Worm (Caenorhabditis elegans) whole organism, mixed stage, embryonic: ENCODE measurements around the gene pro-1.

ENCODE experiments used
- M03D4.4 ChIP-seq: sonication (generic microtip); optimal IDR thresholded peaks from 2 replicates; lab custom pipeline; 2017; ENCODE audit warnings: mild to moderate bottlenecking, missing genetic modification characterization, missing compliant biosample characterization
- blmp-1 ChIP-seq: fragments of 150-350 bp; optimal IDR thresholded peaks from 2 replicates; lab custom pipeline; 2014; ENCODE audit warnings: missing biosample characterization, missing genetic modification characterization
- ceh-43 ChIP-seq: fragments of 200-800 bp; sonication (Bioruptor generic); optimal IDR thresholded peaks from 2 replicates; lab custom pipeline; 2018; ENCODE audit warnings: mild to moderate bottlenecking, missing genetic modification characterization, moderate library complexity, missing compliant biosample characterization
- ceh-83 ChIP-seq: fragments of 200-800 bp; sonication (Bioruptor generic); optimal IDR thresholded peaks from 2 replicates; lab custom pipeline; 2018; ENCODE audit warnings: mild to moderate bottlenecking, missing genetic modification characterization, missing compliant biosample characterization
- ces-1 ChIP-seq: fragments of 150-350 bp; optimal IDR thresholded peaks from 2 replicates; lab custom pipeline; 2014; ENCODE audit warnings: missing biosample characterization, missing genetic modification reagents, missing genetic modification characterization
- cnd-1 ChIP-seq: fragments of 200-800 bp; sonication (Bioruptor generic); optimal IDR thresholded peaks from 2 replicates; lab custom pipeline; 2018; ENCODE audit warnings: mild to moderate bottlenecking, missing genetic modification characterization, missing compliant biosample characterization
- drap-1 ChIP-seq: fragments of 200-800 bp; sonication (Bioruptor generic); optimal IDR thresholded peaks from 3 replicates; lab custom pipeline; 2018; ENCODE audit warnings: mild to moderate bottlenecking, missing genetic modification characterization, missing compliant biosample characterization
- elt-1 ChIP-seq: sonication (generic microtip); optimal IDR thresholded peaks from 2 replicates; lab custom pipeline; 2017; ENCODE audit warnings: missing genetic modification characterization, mild to moderate bottlenecking, missing compliant biosample characterization, antibody characterized with exemption, moderate library complexity, borderline replicate concordance; ENCODE audit not compliant: insufficient read depth
- elt-3 ChIP-seq: fragments of 150-350 bp; optimal IDR thresholded peaks from 2 replicates; lab custom pipeline; 2014; ENCODE audit warnings: missing biosample characterization, missing genetic modification characterization
- flh-1 ChIP-seq: fragments of 200-800 bp; sonication (Bioruptor generic); optimal IDR thresholded peaks from 2 replicates; lab custom pipeline; 2018; ENCODE audit warnings: mild to moderate bottlenecking, missing genetic modification characterization, moderate library complexity, missing compliant biosample characterization
- ham-2 ChIP-seq: fragments of 200-800 bp; sonication (Bioruptor generic); optimal IDR thresholded peaks from 2 replicates; lab custom pipeline; 2018; ENCODE audit warnings: mild to moderate bottlenecking, missing genetic modification characterization, missing compliant biosample characterization
- hlh-1 ChIP-seq: fragments of 150-350 bp; optimal IDR thresholded peaks from 2 replicates; lab custom pipeline; 2014; ENCODE audit warnings: missing biosample characterization, missing genetic modification reagents, missing genetic modification characterization
- lin-32 ChIP-seq: fragments of 200-800 bp; sonication (Bioruptor generic); optimal IDR thresholded peaks from 2 replicates; lab custom pipeline; 2018; ENCODE audit warnings: mild to moderate bottlenecking, missing genetic modification characterization, missing compliant biosample characterization
- lsy-2 ChIP-seq: fragments of 150-350 bp; optimal IDR thresholded peaks from 2 replicates; lab custom pipeline; 2014; ENCODE audit warnings: missing biosample characterization, missing genetic modification characterization
- mab-5 ChIP-seq: fragments of 150-350 bp; optimal IDR thresholded peaks from 2 replicates; lab custom pipeline; 2014; ENCODE audit warnings: missing biosample characterization, missing genetic modification characterization
- mep-1 ChIP-seq: fragments of 150-350 bp; optimal IDR thresholded peaks from 2 replicates; lab custom pipeline; 2017; ENCODE audit warnings: missing biosample characterization, missing genetic modification reagents, missing genetic modification characterization, inconsistent platforms
- mls-2 ChIP-seq: sonication (generic microtip); optimal IDR thresholded peaks from 2 replicates; lab custom pipeline; 2016; ENCODE audit warnings: mild to moderate bottlenecking, missing genetic modification characterization, moderate library complexity, missing compliant biosample characterization
- nhr-12 ChIP-seq: fragments of 150-350 bp; optimal IDR thresholded peaks from 2 replicates; lab custom pipeline; 2014; ENCODE audit warnings: missing biosample characterization, missing genetic modification characterization
- nhr-2 ChIP-seq: fragments of 150-350 bp; optimal IDR thresholded peaks from 2 replicates; lab custom pipeline; 2014; ENCODE audit warnings: missing biosample characterization, missing genetic modification characterization
- nhr-237 ChIP-seq: fragments of 150-350 bp; optimal IDR thresholded peaks from 2 replicates; lab custom pipeline; 2014; ENCODE audit warnings: missing biosample characterization, missing genetic modification characterization
- nhr-28 ChIP-seq: fragments of 150-350 bp; optimal IDR thresholded peaks from 2 replicates; lab custom pipeline; 2014; ENCODE audit warnings: missing biosample characterization, missing genetic modification characterization
- nhr-76 ChIP-seq: sonication (generic microtip); optimal IDR thresholded peaks from 2 replicates; lab custom pipeline; 2017; ENCODE audit warnings: missing biosample characterization, missing genetic modification characterization
- pha-4 ChIP-seq: fragments of 150-350 bp; optimal IDR thresholded peaks from 2 replicates; lab custom pipeline; 2018; ENCODE audit warnings: missing biosample characterization, missing genetic modification reagents, missing genetic modification characterization
- sem-2 ChIP-seq: fragments of 200-800 bp; sonication (Bioruptor generic); optimal IDR thresholded peaks from 2 replicates; lab custom pipeline; 2018; ENCODE audit warnings: mild to moderate bottlenecking, missing genetic modification characterization, missing compliant biosample characterization
- snpc-4 ChIP-seq: fragments of 150-350 bp; optimal IDR thresholded peaks from 2 replicates; lab custom pipeline; 2014; ENCODE audit warnings: missing biosample characterization, missing genetic modification characterization
- sptf-1 ChIP-seq: sonication (generic microtip); optimal IDR thresholded peaks from 2 replicates; lab custom pipeline; 2017; ENCODE audit warnings: mild to moderate bottlenecking, missing genetic modification characterization, moderate library complexity, missing compliant biosample characterization
- tbx-8 ChIP-seq: fragments of 200-800 bp; sonication (Bioruptor generic); optimal IDR thresholded peaks from 2 replicates; lab custom pipeline; 2018; ENCODE audit warnings: mild to moderate bottlenecking, missing genetic modification characterization, moderate library complexity, missing compliant biosample characterization
- unc-120 ChIP-seq: sonication (generic microtip); optimal IDR thresholded peaks from 2 replicates; lab custom pipeline; 2017; ENCODE audit warnings: missing genetic modification characterization, missing compliant biosample characterization; ENCODE audit not compliant: poor library complexity, severe bottlenecking
- unc-39 ChIP-seq: fragments of 150-350 bp; optimal IDR thresholded peaks from 2 replicates; lab custom pipeline; 2014; ENCODE audit warnings: missing biosample characterization, missing genetic modification characterization
- unc-62 ChIP-seq: fragments of 150-350 bp; optimal IDR thresholded peaks from 2 replicates; lab custom pipeline; 2014; ENCODE audit warnings: missing biosample characterization, missing genetic modification reagents, missing genetic modification characterization
- zip-8 ChIP-seq: fragments of 150-350 bp; optimal IDR thresholded peaks from 2 replicates; lab custom pipeline; 2014; ENCODE audit warnings: missing biosample characterization, missing genetic modification characterization
- ztf-11 ChIP-seq: fragments of 150-350 bp; optimal IDR thresholded peaks from 2 replicates; lab custom pipeline; 2014; ENCODE audit warnings: missing biosample characterization, missing genetic modification characterization

pro-1 gene

DNA sequence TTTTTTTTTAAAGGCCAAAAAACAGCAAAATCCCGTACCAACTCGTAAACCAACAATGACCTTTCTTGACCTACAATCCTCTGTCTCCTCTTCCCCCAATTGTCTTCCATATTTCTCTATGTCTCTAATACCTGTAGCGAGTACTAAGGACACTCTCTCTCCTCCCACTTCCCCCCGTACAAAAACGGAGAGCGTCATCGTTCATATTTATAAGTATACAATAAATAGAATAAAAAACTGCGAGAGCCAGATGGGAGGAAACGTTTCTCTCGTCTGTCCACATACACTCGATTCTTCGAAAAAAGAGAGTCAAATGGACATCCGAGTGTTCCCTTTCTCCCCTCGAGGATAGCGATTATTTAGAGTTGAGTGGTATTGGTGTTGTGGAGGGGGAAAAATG is 37.1 kb downstream of the pro-1 start:
- TF ChIP-seq lsy-2 (no peak), cnd-1 (tag; lab: Kevin White, UChicago) (peak; percentile 23), mep-1 (peak; percentile 17), hlh-1 (tag; lab: Kevin White, UChicago) (no peak), pha-4 (tag; lab: Kevin White, UChicago) (no peak), sem-2 (GFP tag; lab: Kevin White, UChicago) (no peak), nhr-2 (peak; percentile 83), elt-3 (tag; lab: Kevin White, UChicago) (no peak)

DNA sequence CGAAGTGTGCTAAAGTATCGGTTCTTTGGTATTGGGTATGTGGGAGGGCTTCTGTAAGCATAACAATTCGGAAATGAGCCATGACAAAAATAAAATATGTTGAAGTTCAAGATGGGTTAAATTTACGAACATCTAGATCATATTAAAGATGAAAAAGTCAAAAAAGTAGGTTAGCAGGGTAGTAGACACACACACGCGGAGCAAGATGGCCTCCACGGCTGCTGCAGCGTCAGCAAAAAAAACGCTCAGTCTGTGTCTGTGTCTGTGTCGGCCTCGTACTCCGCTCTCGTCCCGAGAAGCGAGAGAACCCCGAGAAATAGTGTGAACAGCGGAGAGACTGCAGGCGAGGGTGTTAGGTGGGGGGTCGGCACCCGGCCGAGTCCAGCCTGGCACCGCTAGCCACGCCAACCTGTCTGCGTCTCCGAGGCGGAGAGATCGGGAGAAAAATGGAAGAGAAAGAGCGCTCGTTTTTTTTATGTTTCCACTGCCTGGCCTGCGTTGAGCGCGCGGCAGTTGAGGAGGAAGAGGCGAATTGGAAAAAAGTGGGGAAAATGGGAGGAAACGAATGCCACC is 39.2 kb downstream of the pro-1 start, which contains the start of gene myrf-1:
Gene myrf-1 (minus strand): TSS at position 51 of the 573 bp plus-strand sequence.
- peak; percentile 58 for TF ChIP-seq ces-1 (GFP tag; lab: Kevin White, UChicago)
- TF ChIP-seq elt-3 (tag; lab: Kevin White, UChicago): no peak
- peak; percentile 46 for TF ChIP-seq nhr-2
- TF ChIP-seq ceh-83 (GFP tag; lab: Kevin White, UChicago): no peak
- peak; percentile 33 for TF ChIP-seq hlh-1 (tag; lab: Kevin White, UChicago)
- no peak for TF ChIP-seq sem-2 (GFP tag; lab: Kevin White, UChicago)
- peak; percentile 33 for TF ChIP-seq lsy-2
- no peak for TF ChIP-seq snpc-4 (tag; lab: Kevin White, UChicago)
- TF ChIP-seq zip-8: no peak
- TF ChIP-seq ztf-11 (tag; lab: Kevin White, UChicago): peak; percentile 76
- TF ChIP-seq drap-1: peak; percentile 65
- TF ChIP-seq unc-39: no peak
- no peak for TF ChIP-seq nhr-237
- peak; percentile 73 for TF ChIP-seq unc-120 (tag; lab: Kevin White, UChicago)
- TF ChIP-seq ham-2: peak; percentile 94
- peak; percentile 44 for TF ChIP-seq pha-4 (tag; lab: Kevin White, UChicago)
- peak; percentile 48 for TF ChIP-seq M03D4.4
- no peak for TF ChIP-seq flh-1 (GFP tag; lab: Kevin White, UChicago)
- TF ChIP-seq elt-1 (tag; lab: Kevin White, UChicago): no peak
- no peak for TF ChIP-seq mab-5
- TF ChIP-seq cnd-1 (tag; lab: Kevin White, UChicago): peak; percentile 61
- peak; percentile 39 for TF ChIP-seq unc-62 (GFP tag; lab: Kevin White, UChicago)
- TF ChIP-seq nhr-12 (tag; lab: Kevin White, UChicago): no peak
- TF ChIP-seq mls-2 (tag; lab: Kevin White, UChicago): peak; percentile 68
- peak; percentile 81 for TF ChIP-seq mep-1
- TF ChIP-seq tbx-8 (GFP tag; lab: Kevin White, UChicago): no peak
- peak; percentile 74 for TF ChIP-seq sptf-1 (tag; lab: Kevin White, UChicago)
- TF ChIP-seq lin-32 (GFP tag; lab: Kevin White, UChicago): no peak

DNA sequence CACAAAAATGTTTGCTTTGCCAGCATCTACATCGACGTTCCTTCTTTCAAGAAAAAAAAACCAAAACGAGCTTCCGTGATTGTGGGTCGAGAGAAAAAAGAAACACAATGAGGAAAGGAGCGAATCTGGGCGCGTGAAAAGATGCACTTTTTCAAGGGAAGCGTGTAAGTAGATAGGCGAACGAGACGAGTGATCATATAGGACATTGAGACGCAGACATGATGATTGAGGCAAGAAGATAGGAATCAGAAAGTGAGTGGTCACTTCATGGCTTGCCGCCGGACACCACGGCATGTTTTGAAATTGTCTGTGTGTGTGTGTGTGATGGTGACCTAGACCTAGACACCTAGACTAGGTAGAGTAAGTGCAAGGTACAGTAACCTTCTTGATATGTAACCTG is 40.2 kb downstream of the pro-1 start:
- TF ChIP-seq lsy-2 (no peak), ceh-43 (GFP tag; lab: Kevin White, UChicago) (no peak), elt-1 (tag; lab: Kevin White, UChicago) (peak; percentile 65), unc-62 (GFP tag; lab: Kevin White, UChicago) (peak; percentile 57), blmp-1 (tag; lab: Kevin White, UChicago) (peak; percentile 3), ces-1 (GFP tag; lab: Kevin White, UChicago) (peak; percentile 37), sptf-1 (tag; lab: Kevin White, UChicago) (no peak), zip-8 (no peak), M03D4.4 (no peak), flh-1 (GFP tag; lab: Kevin White, UChicago) (no peak), nhr-237 (no peak), unc-120 (tag; lab: Kevin White, UChicago) (no peak), nhr-76 (tag; lab: Kevin White, UChicago) (no peak), ham-2 (peak; percentile 27), mls-2 (tag; lab: Kevin White, UChicago) (no peak)

DNA sequence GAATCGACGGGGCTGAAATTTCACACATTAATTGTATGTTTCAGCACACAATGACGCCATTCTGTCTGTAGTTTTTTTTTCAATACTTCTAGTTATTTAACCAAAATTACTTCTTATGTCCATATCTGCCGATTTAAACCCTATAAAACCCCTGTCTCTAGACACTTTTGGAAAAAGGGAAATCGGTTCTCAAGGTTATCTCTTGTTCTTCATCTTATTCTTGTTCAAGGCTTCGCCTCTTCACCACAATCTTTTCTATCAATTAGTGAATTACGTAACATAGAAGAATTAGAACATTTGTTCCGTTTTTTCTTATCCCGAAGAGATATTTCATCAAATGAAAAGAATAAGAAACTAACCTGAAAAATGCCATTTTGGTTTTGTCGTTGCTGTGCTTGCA is 41.1 kb downstream of the pro-1 start:
- TF ChIP-seq nhr-28 (tag; lab: Kevin White, UChicago): no peak
- no peak for TF ChIP-seq sem-2 (GFP tag; lab: Kevin White, UChicago)
- TF ChIP-seq lsy-2: no peak
